Fruit fly (Drosophila melanogaster): ENCODE measurements around the gene CG13728.
A peak's percentile ranks its signal among the peaks of the same experiment; 100 is the strongest.

Gene CG13728

dm6 chr3L:17382628-17383027 is at the start of gene CG13728:
Gene CG13728, minus strand, starts transcription at chr3L:17382728.
- TF ChIP-seq CG14711 (tag; optimal IDR thresholded peaks at IDR 0.05): no peak

DNA sequence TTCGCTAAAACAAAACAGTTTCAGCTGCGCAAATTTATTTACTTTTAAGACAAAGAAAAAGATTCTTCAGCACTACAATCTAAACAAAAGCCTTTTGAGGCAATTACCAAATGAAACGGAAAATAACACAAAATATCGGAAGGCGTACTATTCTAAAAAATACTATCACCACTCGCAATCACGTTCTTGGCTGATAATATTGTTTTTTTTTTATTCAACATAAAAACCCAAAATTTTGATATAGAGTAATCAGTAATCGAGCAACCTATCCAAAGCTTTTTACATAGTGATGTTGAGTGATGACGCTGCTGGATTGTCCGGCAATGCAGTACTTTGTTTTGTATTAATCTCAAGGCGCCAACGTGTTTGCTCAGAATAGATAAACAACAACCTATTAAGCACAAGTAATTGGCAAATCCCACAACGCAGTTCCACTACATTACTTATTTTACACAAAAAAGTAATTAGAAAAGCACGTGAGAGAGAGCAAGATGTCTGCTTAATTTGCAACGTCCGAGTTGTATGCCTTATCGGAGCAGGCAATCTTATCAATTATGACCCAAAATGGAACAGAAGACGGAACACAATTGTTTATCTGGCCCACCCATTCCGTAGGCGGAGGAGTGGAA is 48.5 kb upstream of the CG13728 start:
- TF ChIP-seq toe (GFP tag; optimal IDR thresholded peaks at IDR 0.05): no peak
- TF ChIP-seq CG33017 (tag; optimal IDR thresholded peaks at IDR 0.05): peak; percentile 52
- TF ChIP-seq kay (GFP tag; ENCODE audit: borderline replicate concordance): no peak
- no peak for TF ChIP-seq Crg-1 (GFP tag; optimal IDR thresholded peaks at IDR 0.05)
- peak; percentile 9 for TF ChIP-seq CG12768 (GFP tag; optimal IDR thresholded peaks at IDR 0.05)
- peak; percentile 66 for TF ChIP-seq Mnt (GFP tag; optimal IDR thresholded peaks at IDR 0.05)
- no peak for TF ChIP-seq ovo (GFP tag; optimal IDR thresholded peaks at IDR 0.05)
- TF ChIP-seq Hr96 (GFP tag; optimal IDR thresholded peaks at IDR 0.05): no peak
- peak; percentile 24 for TF ChIP-seq CG14711 (tag; optimal IDR thresholded peaks at IDR 0.05)
- TF ChIP-seq CG7045 (GFP tag; optimal IDR thresholded peaks at IDR 0.05): peak; percentile 40
- peak; percentile 51 for TF ChIP-seq CG7101 (tag; optimal IDR thresholded peaks at IDR 0.05)
- peak; percentile 84 for TF ChIP-seq cic (GFP tag; optimal IDR thresholded peaks at IDR 0.05)
- TF ChIP-seq CG1620 (GFP tag; optimal IDR thresholded peaks at IDR 0.05): no peak
- peak; percentile 13 for TF ChIP-seq tj (GFP tag; optimal IDR thresholded peaks at IDR 0.05)
- TF ChIP-seq bab1 (GFP tag; optimal IDR thresholded peaks at IDR 0.05): no peak
- TF ChIP-seq Clk (GFP tag; optimal IDR thresholded peaks at IDR 0.05): peak; percentile 15
- TF ChIP-seq CG5204 (GFP tag; optimal IDR thresholded peaks at IDR 0.05): no peak
- peak; percentile 17 for TF ChIP-seq CG11617 (GFP tag; optimal IDR thresholded peaks at IDR 0.05)
- peak in 1 of 2 experiments; percentile 26 for TF ChIP-seq cnc (optimal IDR thresholded peaks at IDR 0.05)
- peak; percentile 22 for TF ChIP-seq pad (GFP tag; optimal IDR thresholded peaks at IDR 0.05)

DNA sequence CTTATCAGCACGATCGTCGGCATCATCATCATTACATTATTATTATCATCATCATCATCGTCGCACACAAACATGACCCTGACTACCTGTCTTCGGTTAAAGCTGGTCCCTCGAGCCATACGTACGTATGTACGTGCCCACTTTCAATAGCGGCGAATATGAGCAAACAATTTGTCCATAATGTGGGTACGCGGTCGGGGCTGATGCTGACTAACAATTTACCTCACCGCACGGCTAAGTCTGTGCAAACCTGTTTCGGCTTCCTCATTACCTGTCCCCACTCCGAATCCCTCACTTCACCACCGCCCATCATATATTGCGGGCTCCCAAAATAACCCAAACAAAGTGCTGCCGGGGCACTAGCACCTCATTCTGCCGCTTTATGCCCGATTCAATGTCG is 47.9 kb upstream of the CG13728 start:
- no peak for TF ChIP-seq Clk (GFP tag; optimal IDR thresholded peaks at IDR 0.05)
- no peak for TF ChIP-seq ovo (GFP tag; optimal IDR thresholded peaks at IDR 0.05)
- TF ChIP-seq CG33017 (tag; optimal IDR thresholded peaks at IDR 0.05): no peak
- no peak for TF ChIP-seq Crg-1 (GFP tag; optimal IDR thresholded peaks at IDR 0.05)
- TF ChIP-seq pad (GFP tag; optimal IDR thresholded peaks at IDR 0.05): no peak
- TF ChIP-seq Hr96 (GFP tag; optimal IDR thresholded peaks at IDR 0.05): no peak
- TF ChIP-seq CG11617 (GFP tag; optimal IDR thresholded peaks at IDR 0.05): no peak
- TF ChIP-seq CG12768 (GFP tag; optimal IDR thresholded peaks at IDR 0.05): no peak

dm6 chr3L:17428779-17429178 is 46.3 kb upstream of the CG13728 start, which contains the start of gene Gorab:
Gene Gorab, minus strand, starts transcription at chr3L:17428836.
- peak; percentile 54 for TF ChIP-seq pad (GFP tag; optimal IDR thresholded peaks at IDR 0.05)
- TF ChIP-seq CG14711 (tag; optimal IDR thresholded peaks at IDR 0.05): peak; percentile 82
- TF ChIP-seq cnc (optimal IDR thresholded peaks at IDR 0.05): no peak
- peak; percentile 63 for TF ChIP-seq Mnt (GFP tag; optimal IDR thresholded peaks at IDR 0.05)
- peak; percentile 88 for TF ChIP-seq bab1 (GFP tag; optimal IDR thresholded peaks at IDR 0.05)
- peak; percentile 76 for TF ChIP-seq toe (GFP tag; optimal IDR thresholded peaks at IDR 0.05)
- TF ChIP-seq CG7045 (GFP tag; optimal IDR thresholded peaks at IDR 0.05): peak; percentile 73
- TF ChIP-seq Crg-1 (GFP tag; optimal IDR thresholded peaks at IDR 0.05): peak; percentile 67
- TF ChIP-seq kay (GFP tag; ENCODE audit: borderline replicate concordance): no peak
- peak; percentile 61 for TF ChIP-seq tj (GFP tag; optimal IDR thresholded peaks at IDR 0.05)
- peak; percentile 55 for TF ChIP-seq Hr96 (GFP tag; optimal IDR thresholded peaks at IDR 0.05)
- peak; percentile 74 for TF ChIP-seq CG11617 (GFP tag; optimal IDR thresholded peaks at IDR 0.05)
- no peak for TF ChIP-seq CG5204 (GFP tag; optimal IDR thresholded peaks at IDR 0.05)
- peak; percentile 58 for TF ChIP-seq Clk (GFP tag; optimal IDR thresholded peaks at IDR 0.05)
- peak; percentile 59 for TF ChIP-seq CG33017 (tag; optimal IDR thresholded peaks at IDR 0.05)
- peak; percentile 87 for TF ChIP-seq CG1620 (GFP tag; optimal IDR thresholded peaks at IDR 0.05)
- peak; percentile 43 for TF ChIP-seq ovo (GFP tag; optimal IDR thresholded peaks at IDR 0.05)
- TF ChIP-seq CG7101 (tag; optimal IDR thresholded peaks at IDR 0.05): peak; percentile 79
- peak; percentile 4 for TF ChIP-seq CG12768 (GFP tag; optimal IDR thresholded peaks at IDR 0.05)
- TF ChIP-seq cic (GFP tag; optimal IDR thresholded peaks at IDR 0.05): no peak

dm6 chr3L:17427013-17427412 is 44.5 kb upstream of the CG13728 start, which contains the start of gene Polr3G:
Gene Polr3G, minus strand, starts transcription at chr3L:17427130.
- TF ChIP-seq CG7101 (tag; optimal IDR thresholded peaks at IDR 0.05) (peak; percentile 10), bab1 (GFP tag; optimal IDR thresholded peaks at IDR 0.05) (peak; percentile 21), tj (GFP tag; optimal IDR thresholded peaks at IDR 0.05) (no peak), ovo (GFP tag; optimal IDR thresholded peaks at IDR 0.05) (no peak), CG12768 (GFP tag; optimal IDR thresholded peaks at IDR 0.05) (no peak), CG1620 (GFP tag; optimal IDR thresholded peaks at IDR 0.05) (no peak), CG11617 (GFP tag; optimal IDR thresholded peaks at IDR 0.05) (peak; percentile 18), Clk (GFP tag; optimal IDR thresholded peaks at IDR 0.05) (no peak), pad (GFP tag; optimal IDR thresholded peaks at IDR 0.05) (no peak), cic (GFP tag; optimal IDR thresholded peaks at IDR 0.05) (no peak), cnc (optimal IDR thresholded peaks at IDR 0.05) (no peak), CG14711 (tag; optimal IDR thresholded peaks at IDR 0.05) (no peak), Mnt (GFP tag; optimal IDR thresholded peaks at IDR 0.05) (peak; percentile 4), toe (GFP tag; optimal IDR thresholded peaks at IDR 0.05) (no peak), Crg-1 (GFP tag; optimal IDR thresholded peaks at IDR 0.05) (no peak)

DNA sequence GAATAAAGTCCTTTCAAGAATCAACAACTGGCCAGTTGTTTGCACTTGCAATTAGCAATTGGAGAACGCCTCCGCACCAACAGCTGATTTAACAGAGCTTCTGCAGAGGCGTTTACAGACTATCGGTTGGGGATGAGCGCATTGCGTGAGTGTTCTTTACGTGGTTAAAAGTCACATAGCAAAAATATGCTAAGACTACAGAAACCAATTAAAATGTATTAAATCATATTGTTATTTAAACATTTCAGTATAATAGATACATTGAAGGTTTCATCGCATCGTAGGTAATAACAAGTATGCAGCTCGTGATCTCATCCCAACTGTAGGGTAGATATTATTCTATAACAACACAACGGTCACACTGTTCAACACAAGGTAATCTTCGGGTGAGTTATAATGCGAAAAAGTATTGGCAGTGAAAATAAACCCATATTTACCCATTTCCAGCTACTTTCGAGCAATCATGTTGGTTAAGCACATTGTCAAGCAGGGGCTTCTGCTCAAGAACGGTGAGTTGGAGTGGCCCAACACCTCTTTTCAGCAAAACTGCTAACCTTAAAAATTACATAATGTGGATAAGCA is 42.7 kb upstream of the CG13728 start, which contains the start of the genes Sec3 and COX7B:
Gene Sec3 (minus strand): TSS at position 86 of the 582 bp plus-strand sequence.
Gene COX7B (plus strand): TSS at position 346 of the 582 bp plus-strand sequence.
- TF ChIP-seq Mnt (GFP tag; optimal IDR thresholded peaks at IDR 0.05): peak; percentile 72
- peak; percentile 67 for TF ChIP-seq CG11617 (GFP tag; optimal IDR thresholded peaks at IDR 0.05)
- no peak for TF ChIP-seq kay (GFP tag; ENCODE audit: borderline replicate concordance)
- TF ChIP-seq Crg-1 (GFP tag; optimal IDR thresholded peaks at IDR 0.05): peak; percentile 68
- peak; percentile 79 for TF ChIP-seq CG7101 (tag; optimal IDR thresholded peaks at IDR 0.05)
- no peak for TF ChIP-seq cnc (optimal IDR thresholded peaks at IDR 0.05)
- TF ChIP-seq ovo (GFP tag; optimal IDR thresholded peaks at IDR 0.05): peak; percentile 11
- TF ChIP-seq cic (GFP tag; optimal IDR thresholded peaks at IDR 0.05): no peak
- no peak for TF ChIP-seq Clk (GFP tag; optimal IDR thresholded peaks at IDR 0.05)
- peak; percentile 49 for TF ChIP-seq tj (GFP tag; optimal IDR thresholded peaks at IDR 0.05)
- peak; percentile 53 for TF ChIP-seq CG33017 (tag; optimal IDR thresholded peaks at IDR 0.05)
- peak; percentile 83 for TF ChIP-seq toe (GFP tag; optimal IDR thresholded peaks at IDR 0.05)
- TF ChIP-seq CG7045 (GFP tag; optimal IDR thresholded peaks at IDR 0.05): peak; percentile 45
- peak; percentile 64 for TF ChIP-seq CG12768 (GFP tag; optimal IDR thresholded peaks at IDR 0.05)
- peak; percentile 51 for TF ChIP-seq Hr96 (GFP tag; optimal IDR thresholded peaks at IDR 0.05)
- peak; percentile 51 for TF ChIP-seq pad (GFP tag; optimal IDR thresholded peaks at IDR 0.05)
- TF ChIP-seq CG1620 (GFP tag; optimal IDR thresholded peaks at IDR 0.05): peak; percentile 80
- TF ChIP-seq CG5204 (GFP tag; optimal IDR thresholded peaks at IDR 0.05): no peak
- peak; percentile 66 for TF ChIP-seq CG14711 (tag; optimal IDR thresholded peaks at IDR 0.05)
- peak; percentile 87 for TF ChIP-seq bab1 (GFP tag; optimal IDR thresholded peaks at IDR 0.05)

All from whole organism, adult.